Worm (Caenorhabditis elegans) whole organism, mixed stage, embryonic: ENCODE data around the gene sru-1.

Experiments used
- M03D4.4 ChIP-seq: sonication (generic microtip); optimal IDR thresholded peaks from 2 replicates; lab custom pipeline; 2017; ENCODE audit warnings: mild to moderate bottlenecking, missing genetic modification characterization, missing compliant biosample characterization
- ceh-43 ChIP-seq: fragments of 200-800 bp; sonication (Bioruptor generic); optimal IDR thresholded peaks from 2 replicates; lab custom pipeline; 2018; ENCODE audit warnings: mild to moderate bottlenecking, missing genetic modification characterization, moderate library complexity, missing compliant biosample characterization
- elt-3 ChIP-seq: fragments of 150-350 bp; optimal IDR thresholded peaks from 2 replicates; lab custom pipeline; 2014; ENCODE audit warnings: missing biosample characterization, missing genetic modification characterization
- lin-13 ChIP-seq: fragments of 150-350 bp; optimal IDR thresholded peaks from 2 replicates; lab custom pipeline; 2014; ENCODE audit warnings: missing biosample characterization, missing genetic modification characterization
- mab-5 ChIP-seq: fragments of 150-350 bp; optimal IDR thresholded peaks from 2 replicates; lab custom pipeline; 2014; ENCODE audit warnings: missing biosample characterization, missing genetic modification characterization
- nhr-237 ChIP-seq: fragments of 150-350 bp; optimal IDR thresholded peaks from 2 replicates; lab custom pipeline; 2014; ENCODE audit warnings: missing biosample characterization, missing genetic modification characterization
- pha-4 ChIP-seq: fragments of 150-350 bp; optimal IDR thresholded peaks from 2 replicates; lab custom pipeline; 2018; ENCODE audit warnings: missing biosample characterization, missing genetic modification reagents, missing genetic modification characterization
- snpc-4 ChIP-seq: fragments of 150-350 bp; optimal IDR thresholded peaks from 2 replicates; lab custom pipeline; 2014; ENCODE audit warnings: missing biosample characterization, missing genetic modification characterization
- sptf-1 ChIP-seq: sonication (generic microtip); optimal IDR thresholded peaks from 2 replicates; lab custom pipeline; 2017; ENCODE audit warnings: mild to moderate bottlenecking, missing genetic modification characterization, moderate library complexity, missing compliant biosample characterization
- unc-120 ChIP-seq: sonication (generic microtip); optimal IDR thresholded peaks from 2 replicates; lab custom pipeline; 2017; ENCODE audit warnings: missing genetic modification characterization, missing compliant biosample characterization; ENCODE audit not compliant: poor library complexity, severe bottlenecking
- unc-39 ChIP-seq: fragments of 150-350 bp; optimal IDR thresholded peaks from 2 replicates; lab custom pipeline; 2014; ENCODE audit warnings: missing biosample characterization, missing genetic modification characterization
- unc-62 ChIP-seq: fragments of 150-350 bp; optimal IDR thresholded peaks from 2 replicates; lab custom pipeline; 2014; ENCODE audit warnings: missing biosample characterization, missing genetic modification reagents, missing genetic modification characterization
- ztf-11 ChIP-seq: fragments of 150-350 bp; optimal IDR thresholded peaks from 2 replicates; lab custom pipeline; 2014; ENCODE audit warnings: missing biosample characterization, missing genetic modification characterization

- no peak for TF ChIP-seq sptf-1
- TF ChIP-seq M03D4.4, result no peak
- TF ChIP-seq snpc-4 (tag; lab: Kevin White, UChicago), result no peak
- TF ChIP-seq unc-39, result no peak
- no peak for TF ChIP-seq nhr-237 (tag; lab: Kevin White, UChicago)
- no peak for TF ChIP-seq elt-3
- no peak for TF ChIP-seq ztf-11 (tag; lab: Kevin White, UChicago)
- TF ChIP-seq ceh-43 (GFP tag; lab: Kevin White, UChicago), result no peak
- TF ChIP-seq unc-120 (tag; lab: Kevin White, UChicago), result no peak
- no peak for TF ChIP-seq pha-4 (tag; lab: Kevin White, UChicago)
- TF ChIP-seq mab-5 (tag; lab: Kevin White, UChicago), result no peak
- TF ChIP-seq unc-62, result no peak
- no peak for TF ChIP-seq lin-13 (tag; lab: Kevin White, UChicago)
Observed at ce11 chrIV:9508612-9509011, 20.2 kb downstream of the sru-1 start, which contains the start of gene ethe-1.
